Fruit fly (Drosophila melanogaster) whole organism, embryonic: ENCODE data around the gene scramb2.
A peak's percentile ranks its signal among the peaks of the same experiment; 100 is the strongest.

Experiments
- Bteb2 ChIP-seq: fragments of 200-800 bp; sonication (Bioruptor generic); optimal IDR thresholded peaks from 2 replicates; lab custom pipeline; 2016; ENCODE audit warnings: missing biosample characterization, missing genetic modification characterization
- CG10147 ChIP-seq: fragments of 200-800 bp; sonication (Bioruptor generic); optimal IDR thresholded peaks from 2 replicates; lab custom pipeline; 2019; ENCODE audit warnings: missing biosample characterization, mild to moderate bottlenecking, missing genetic modification characterization, moderate library complexity
- CG10431 ChIP-seq: fragments of 200-800 bp; sonication (Bioruptor generic); optimal IDR thresholded peaks from 3 replicates; lab custom pipeline; 2018; ENCODE audit warnings: missing biosample characterization, mild to moderate bottlenecking, missing genetic modification characterization
- CG11560 ChIP-seq: fragments of 200-800 bp; sonication (Bioruptor generic); IDR thresholded peaks from 3 replicates; pipeline ENCODE4 v1.3.6; 2022; ENCODE audit warnings: missing biosample characterization, missing genetic modification characterization
- CG12219 ChIP-seq: fragments of 200-800 bp; sonication (Bioruptor generic); optimal IDR thresholded peaks from 3 replicates; lab custom pipeline; 2018; ENCODE audit warnings: missing biosample characterization, mild to moderate bottlenecking, missing genetic modification characterization
- CG14014 ChIP-seq: fragments of 200-800 bp; sonication (Bioruptor generic); IDR thresholded peaks from 2 replicates; pipeline ENCODE4 v1.3.6; 2022; ENCODE audit warnings: missing biosample characterization, missing genetic modification characterization
- CG15011 ChIP-seq: fragments of 200-800 bp; sonication (Bioruptor generic); optimal IDR thresholded peaks from 3 replicates; lab custom pipeline; 2018; ENCODE audit warnings: missing biosample characterization, mild to moderate bottlenecking, missing genetic modification characterization
- CG18262 ChIP-seq: fragments of 200-800 bp; optimal IDR thresholded peaks from 3 replicates; lab custom pipeline; 2019; ENCODE audit warnings: missing biosample characterization, mild to moderate bottlenecking, missing genetic modification characterization, moderate library complexity
- CG2202 ChIP-seq: fragments of 200-800 bp; sonication (Bioruptor generic); optimal IDR thresholded peaks from 2 replicates; lab custom pipeline; 2018; ENCODE audit warnings: missing biosample characterization, mild to moderate bottlenecking, missing genetic modification characterization
- CG30403 ChIP-seq: fragments of 200-800 bp; sonication (Bioruptor generic); optimal IDR thresholded peaks from 3 replicates; lab custom pipeline; 2016; ENCODE audit warnings: missing biosample characterization, missing genetic modification characterization
- CG30431 ChIP-seq: fragments of 200-800 bp; sonication (Bioruptor generic); optimal IDR thresholded peaks from 2 replicates; lab custom pipeline; 2017; ENCODE audit warnings: missing biosample characterization, missing genetic modification characterization
- CG3163 ChIP-seq: fragments of 200-800 bp; sonication (Bioruptor generic); optimal IDR thresholded peaks from 3 replicates; lab custom pipeline; 2016; ENCODE audit warnings: missing biosample characterization, missing genetic modification characterization
- CG3407 ChIP-seq: fragments of 200-800 bp; sonication (Bioruptor generic); optimal IDR thresholded peaks from 2 replicates; lab custom pipeline; 2018; ENCODE audit warnings: missing biosample characterization, mild to moderate bottlenecking, missing genetic modification characterization
- CG4424 ChIP-seq: fragments of 200-800 bp; sonication (Bioruptor generic); optimal IDR thresholded peaks from 3 replicates; lab custom pipeline; 2016; ENCODE audit warnings: missing biosample characterization, missing genetic modification characterization
- CG4820 ChIP-seq: fragments of 200-800 bp; sonication (Bioruptor generic); optimal IDR thresholded peaks from 3 replicates; lab custom pipeline; 2016; ENCODE audit warnings: missing biosample characterization, missing genetic modification characterization
- CG5953 ChIP-seq: fragments of 200-800 bp; sonication (Bioruptor generic); IDR thresholded peaks from 2 replicates; pipeline ENCODE4 v1.3.6; 2022; ENCODE audit warnings: missing biosample characterization, missing genetic modification characterization
- CG6254 ChIP-seq: fragments of 200-800 bp; sonication (Bioruptor generic); optimal IDR thresholded peaks from 3 replicates; lab custom pipeline; 2017; ENCODE audit warnings: mild to moderate bottlenecking, missing biosample characterization, missing genetic modification reagents, missing genetic modification characterization
- CG7786 ChIP-seq: fragments of 200-800 bp; sonication (Bioruptor generic); optimal IDR thresholded peaks from 2 replicates; lab custom pipeline; 2016; ENCODE audit warnings: missing biosample characterization, missing genetic modification characterization
- CG7839 ChIP-seq: fragments of 200-800 bp; sonication (Bioruptor generic); optimal IDR thresholded peaks from 3 replicates; lab custom pipeline; 2018; ENCODE audit warnings: missing biosample characterization, mild to moderate bottlenecking, missing genetic modification characterization, moderate library complexity
- D19B ChIP-seq: fragments of 200-800 bp; sonication (Bioruptor generic); optimal IDR thresholded peaks from 2 replicates; lab custom pipeline; 2017; ENCODE audit warnings: missing biosample characterization, mild to moderate bottlenecking, missing genetic modification characterization
- Dad ChIP-seq: fragments of 200-800 bp; sonication (Bioruptor generic); optimal IDR thresholded peaks from 3 replicates; lab custom pipeline; 2016; ENCODE audit warnings: missing biosample characterization, missing genetic modification characterization
- Ets65A ChIP-seq: fragments of 200-800 bp; sonication (Bioruptor generic); peaks from one replicate; lab custom pipeline; 2016; ENCODE audit warnings: missing biosample characterization, missing genetic modification characterization
- Hr39 ChIP-seq: fragments of >200 bp; optimal IDR thresholded peaks from 2 replicates; lab custom pipeline; 2017
- MTF-1 ChIP-seq: fragments of 200-800 bp; sonication (Bioruptor generic); optimal IDR thresholded peaks from 2 replicates; lab custom pipeline; 2018; ENCODE audit warnings: missing biosample characterization, mild to moderate bottlenecking, missing genetic modification characterization, borderline replicate concordance
- Oli ChIP-seq: fragments of 200-800 bp; sonication (Bioruptor generic); optimal IDR thresholded peaks from 2 replicates; lab custom pipeline; 2018; ENCODE audit warnings: missing biosample characterization, mild to moderate bottlenecking, missing genetic modification characterization, moderate library complexity
- al ChIP-seq: fragments of 200-800 bp; sonication (Bioruptor generic); IDR thresholded peaks from 2 replicates; pipeline ENCODE4 v1.3.6; 2022; ENCODE audit warnings: missing biosample characterization, missing genetic modification characterization
- ase ChIP-seq: fragments of 200-800 bp; sonication (Bioruptor generic); IDR thresholded peaks from 3 replicates; pipeline ENCODE4 v1.3.6; 2022; ENCODE audit warnings: missing biosample characterization, missing genetic modification characterization
- bcd ChIP-seq: fragments of 200-800 bp; sonication (Bioruptor generic); optimal IDR thresholded peaks from 2 replicates; lab custom pipeline; 2017; ENCODE audit warnings: missing biosample characterization, mild to moderate bottlenecking, missing genetic modification characterization
- bsh ChIP-seq, 2 experiments: fragments of 200-800 bp; sonication (Bioruptor generic); optimal IDR thresholded peaks; 2 replicates each; lab custom pipeline; 2017 to 2018; ENCODE audit warnings: mild to moderate bottlenecking in 2 of 2, missing biosample characterization in 2 of 2, missing genetic modification characterization in 2 of 2, moderate library complexity in 1 of 2
- caup ChIP-seq: fragments of 200-800 bp; sonication (Bioruptor generic); optimal IDR thresholded peaks from 3 replicates; lab custom pipeline; 2017; ENCODE audit warnings: missing biosample characterization, mild to moderate bottlenecking, missing genetic modification characterization, moderate library complexity; ENCODE audit not compliant: severe bottlenecking
- chm ChIP-seq: fragments of 200-800 bp; sonication (Bioruptor generic); IDR thresholded peaks from 2 replicates; pipeline ENCODE4 v1.3.6; 2022; ENCODE audit warnings: missing biosample characterization, missing genetic modification characterization
- gcm ChIP-seq: fragments of 200-800 bp; sonication (Bioruptor generic); optimal IDR thresholded peaks from 2 replicates; lab custom pipeline; 2019; ENCODE audit warnings: missing biosample characterization, mild to moderate bottlenecking, missing genetic modification characterization, moderate library complexity
- gfzf ChIP-seq: fragments of 200-800 bp; sonication (Bioruptor generic); optimal IDR thresholded peaks from 2 replicates; lab custom pipeline; 2016; ENCODE audit warnings: missing biosample characterization, mild to moderate bottlenecking, missing genetic modification characterization, moderate library complexity
- gsb-n ChIP-seq: fragments of 200-800 bp; sonication (Bioruptor generic); optimal IDR thresholded peaks from 3 replicates; lab custom pipeline; 2018; ENCODE audit warnings: missing biosample characterization, mild to moderate bottlenecking, missing genetic modification characterization
- jigr1 ChIP-seq: fragments of 200-800 bp; sonication (Bioruptor generic); IDR thresholded peaks from 3 replicates; pipeline ENCODE4 v1.3.6; 2022; ENCODE audit warnings: missing biosample characterization, missing genetic modification characterization
- lmd ChIP-seq: fragments of 200-800 bp; sonication (Bioruptor generic); IDR thresholded peaks from 2 replicates; pipeline ENCODE4 v1.3.6; 2022; ENCODE audit warnings: missing biosample characterization, missing genetic modification characterization
- oc ChIP-seq: fragments of 200-800 bp; sonication (Bioruptor generic); optimal IDR thresholded peaks from 2 replicates; lab custom pipeline; 2018; ENCODE audit warnings: missing biosample characterization, mild to moderate bottlenecking, missing genetic modification characterization, moderate library complexity
- pb ChIP-seq: fragments of 200-800 bp; sonication (Bioruptor generic); optimal IDR thresholded peaks from 3 replicates; lab custom pipeline; 2016; ENCODE audit warnings: missing biosample characterization, missing genetic modification characterization
- pho ChIP-seq: fragments of 200-800 bp; sonication (Bioruptor generic); optimal IDR thresholded peaks from 2 replicates; lab custom pipeline; 2016; ENCODE audit warnings: missing biosample characterization, missing genetic modification characterization
- run ChIP-seq: fragments of 200-800 bp; sonication (Bioruptor generic); optimal IDR thresholded peaks from 3 replicates; lab custom pipeline; 2018; ENCODE audit warnings: missing biosample characterization, mild to moderate bottlenecking, missing genetic modification characterization
- scrt ChIP-seq: fragments of 200-800 bp; sonication (Bioruptor generic); optimal IDR thresholded peaks from 2 replicates; lab custom pipeline; 2018; ENCODE audit warnings: missing biosample characterization, mild to moderate bottlenecking, missing genetic modification characterization, moderate library complexity
- sd ChIP-seq: fragments of 200-800 bp; sonication (Bioruptor generic); optimal IDR thresholded peaks from 3 replicates; lab custom pipeline; 2018; ENCODE audit warnings: missing biosample characterization, mild to moderate bottlenecking, missing genetic modification characterization, moderate library complexity
- sens-2 ChIP-seq: fragments of 200-800 bp; sonication (Bioruptor generic); IDR thresholded peaks from 2 replicates; pipeline ENCODE4 v1.3.6; 2022; ENCODE audit warnings: missing biosample characterization, missing genetic modification characterization
- shn ChIP-seq: fragments of 200-800 bp; sonication (Bioruptor generic); optimal IDR thresholded peaks from 3 replicates; lab custom pipeline; 2016; ENCODE audit warnings: missing biosample characterization, missing genetic modification characterization
- slp2 ChIP-seq: fragments of 200-800 bp; sonication (Bioruptor generic); optimal IDR thresholded peaks from 2 replicates; lab custom pipeline; 2016; ENCODE audit warnings: missing biosample characterization, missing genetic modification characterization
- sqz ChIP-seq: fragments of 200-800 bp; sonication (Bioruptor generic); optimal IDR thresholded peaks from 3 replicates; lab custom pipeline; 2018; ENCODE audit warnings: missing biosample characterization, mild to moderate bottlenecking, missing genetic modification characterization
- tap ChIP-seq: fragments of 200-800 bp; optimal IDR thresholded peaks from 3 replicates; lab custom pipeline; 2019; ENCODE audit warnings: missing biosample characterization, mild to moderate bottlenecking, missing genetic modification characterization, moderate library complexity
- wor ChIP-seq: fragments of 200-800 bp; sonication (Bioruptor generic); IDR thresholded peaks from 2 replicates; pipeline ENCODE4 v1.3.6; 2022; ENCODE audit warnings: missing biosample characterization, missing genetic modification characterization

scramb2 gene

DNA sequence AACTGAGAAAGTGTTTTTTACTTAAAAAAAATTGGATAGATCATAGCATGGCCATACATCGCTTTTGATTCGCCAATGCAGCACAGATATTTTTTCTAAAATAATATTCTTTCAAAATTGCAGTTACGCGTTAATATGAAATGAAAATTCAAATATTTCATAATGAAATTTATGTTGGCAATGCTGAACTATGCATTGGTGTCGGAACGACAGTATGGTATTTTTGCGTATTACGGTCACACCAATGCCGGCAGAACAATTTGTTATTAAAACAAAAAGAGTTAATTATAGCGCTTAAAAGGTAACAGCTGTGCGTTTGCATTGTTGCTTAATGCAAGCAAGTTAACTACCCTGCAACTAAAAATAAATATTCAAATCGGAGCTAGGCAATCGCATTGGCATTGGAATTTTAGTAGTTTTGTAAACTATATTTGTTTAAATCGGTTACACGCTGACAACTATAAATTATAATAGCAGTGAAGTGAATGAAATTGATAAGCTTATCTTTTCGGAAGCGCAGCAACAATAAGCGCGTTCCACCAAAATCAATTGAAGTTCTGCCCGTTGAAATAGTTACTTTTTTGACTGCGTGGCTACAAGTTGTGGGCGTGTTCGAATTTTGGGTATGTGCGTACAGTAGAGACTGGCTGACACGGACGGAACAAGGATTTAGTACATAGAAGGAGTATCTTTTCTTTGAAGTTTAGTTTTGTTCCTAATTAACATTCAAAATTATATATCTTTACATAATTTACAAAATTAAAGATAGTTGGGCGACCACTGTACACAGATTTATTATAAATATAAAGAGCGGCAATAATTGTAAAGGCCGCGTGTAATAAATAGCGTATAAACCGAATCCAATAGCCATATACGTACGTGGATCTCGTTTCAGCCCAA lies 4.2 kb downstream of the scramb2 start, which contains the start of gene Prx4 (continued):
- TF ChIP-seq sqz (GFP tag; lab: Kevin White, UChicago) (peak; percentile 1), CG10147 (GFP tag; lab: Kevin White, UChicago) (peak; percentile 52), bcd (GFP tag; lab: Kevin White, UChicago) (peak; percentile 61), jigr1 (GFP tag; lab: Robert Waterston, UW) (0 out of 3 replicates have a peak, but pooled peaks have one; percentile 22), CG11560 (peak; percentile 54; the same call in 2 of the 3 replicates), CG12219 (GFP tag; lab: Kevin White, UChicago) (peak; percentile 30), slp2 (GFP tag; lab: Kevin White, UChicago) (peak; percentile 9), Dad (no peak), CG7839 (tag; lab: Kevin White, UChicago) (peak; percentile 84), CG18262 (tag; lab: Kevin White, UChicago) (peak; percentile 71), caup (GFP tag; lab: Kevin White, UChicago) (peak; percentile 74), wor (GFP tag; lab: Robert Waterston, UW) (peak; percentile 48; the same call in 1 of the 2 replicates), CG3407 (GFP tag; lab: Kevin White, UChicago) (peak; percentile 50), D19B (GFP tag; lab: Kevin White, UChicago) (peak; percentile 61), MTF-1 (GFP tag; lab: Kevin White, UChicago) (peak; percentile 43), Bteb2 (GFP tag; lab: Kevin White, UChicago) (peak; percentile 20), lmd (GFP tag; lab: Robert Waterston, UW) (peak; percentile 72; the same call in 1 of the 2 replicates), CG30431 (GFP tag; lab: Kevin White, UChicago) (peak; percentile 38), gcm (GFP tag; lab: Kevin White, UChicago) (peak; percentile 50), ase (peak; percentile 60; the same call in 1 of the 3 replicates), tap (tag; lab: Kevin White, UChicago) (peak; percentile 77), CG3163 (GFP tag; lab: Kevin White, UChicago) (no peak), pb (no peak), CG15011 (peak; percentile 48), CG4424 (GFP tag; lab: Kevin White, UChicago) (peak; percentile 70), chm (peak; percentile 69), CG10431 (no peak), Ets65A (GFP tag; lab: Kevin White, UChicago) (no peak), sd (peak; percentile 50), CG6254 (GFP tag; lab: Kevin White, UChicago) (peak; percentile 41), scrt (peak; percentile 28), CG30403 (GFP tag; lab: Kevin White, UChicago) (peak; percentile 76), al (GFP tag; lab: Robert Waterston, UW) (peak; percentile 50; the same call in 1 of the 2 replicates), CG7786 (no peak), CG4820 (GFP tag; lab: Kevin White, UChicago) (peak; percentile 31), shn (no peak), gsb-n (tag; lab: Kevin White, UChicago) (peak; percentile 72), CG2202 (tag; lab: Kevin White, UChicago) (peak; percentile 53), CG5953 (peak; percentile 52; the same call in 1 of the 2 replicates), Oli (peak; percentile 74), run (tag; lab: Kevin White, UChicago) (peak; percentile 2), pho (GFP tag; lab: Kevin White, UChicago) (no peak), CG14014 (GFP tag; lab: Robert Waterston, UW) (peak; percentile 78), gfzf (GFP tag; lab: Kevin White, UChicago) (peak; percentile 87), bsh (GFP tag; optimal IDR thresholded peaks at IDR 0.05; lab: Kevin White, UChicago) (peak in 1 of 2 experiments; percentile 81), sens-2 (GFP tag; lab: Robert Waterston, UW) (peak; percentile 26; the same call in 1 of the 2 replicates), Hr39 (lab: Kevin White, UChicago) (no peak), oc (tag; lab: Kevin White, UChicago) (peak; percentile 27)
